Worm (Caenorhabditis elegans) whole organism, L4 larva: ENCODE results near the gene sre-43.

Source experiments
- D1046.2 ChIP-seq: fragments of 200-800 bp; sonication (Bioruptor generic); IDR thresholded peaks from 2 replicates; pipeline ENCODE4 v1.3.6; 2022; ENCODE audit warnings: missing genetic modification characterization, missing compliant biosample characterization
- R02D3.7 ChIP-seq: fragments of 150-350 bp; sonication (generic microtip); optimal IDR thresholded peaks from 3 replicates; lab custom pipeline; 2014; ENCODE audit warnings: missing biosample characterization, missing genetic modification characterization
- T20F7.1 ChIP-seq: fragments of 200-800 bp; sonication (Bioruptor generic); optimal IDR thresholded peaks from 2 replicates; lab custom pipeline; 2018; ENCODE audit warnings: mild to moderate bottlenecking, missing genetic modification characterization, missing compliant biosample characterization
- ZK337.2 ChIP-seq: fragments of 200-800 bp; sonication (Bioruptor generic); IDR thresholded peaks from 2 replicates; pipeline ENCODE4 v1.3.6; 2022; ENCODE audit warnings: missing genetic modification reagents, missing genetic modification characterization, missing compliant biosample characterization
- aha-1 ChIP-seq: fragments of 150-350 bp; peaks from one replicate; lab custom pipeline; 2014; ENCODE audit warnings: missing biosample characterization, missing genetic modification characterization
- attf-4 ChIP-seq: sonication (generic microtip); optimal IDR thresholded peaks from 3 replicates; lab custom pipeline; 2017; ENCODE audit warnings: missing biosample characterization, missing genetic modification characterization
- ceh-20 ChIP-seq: fragments of 200-800 bp; sonication (Bioruptor generic); IDR thresholded peaks from 2 replicates; pipeline ENCODE4 v1.3.6; 2022; ENCODE audit warnings: missing genetic modification reagents, missing genetic modification characterization, missing compliant biosample characterization
- ceh-28 ChIP-seq: fragments of 150-350 bp; optimal IDR thresholded peaks from 2 replicates; lab custom pipeline; 2014; ENCODE audit warnings: missing biosample characterization, missing genetic modification reagents, missing genetic modification characterization
- ceh-32 ChIP-seq: sonication (generic microtip); optimal IDR thresholded peaks from 2 replicates; lab custom pipeline; 2016; ENCODE audit warnings: mild to moderate bottlenecking, missing genetic modification characterization, missing compliant biosample characterization; ENCODE audit not compliant: poor library complexity
- dmd-6 ChIP-seq: fragments of 200-800 bp; sonication (Bioruptor generic); IDR thresholded peaks from 2 replicates; pipeline ENCODE4 v1.3.6; 2022; ENCODE audit warnings: missing genetic modification reagents, missing genetic modification characterization, missing compliant biosample characterization
- dmd-8 ChIP-seq: fragments of 200-800 bp; sonication (Bioruptor generic); IDR thresholded peaks from 2 replicates; pipeline ENCODE4 v1.3.6; 2022; ENCODE audit warnings: missing genetic modification characterization, missing compliant biosample characterization
- dve-1 ChIP-seq: sonication (generic microtip); optimal IDR thresholded peaks from 2 replicates; lab custom pipeline; 2017; ENCODE audit warnings: antibody characterized with exemption, mild to moderate bottlenecking, missing genetic modification characterization, missing compliant biosample characterization; ENCODE audit not compliant: insufficient read depth
- fkh-10 ChIP-seq: fragments of 150-350 bp; optimal IDR thresholded peaks from 2 replicates; lab custom pipeline; 2014; ENCODE audit warnings: missing biosample characterization, missing genetic modification reagents, missing genetic modification characterization
- hmg-1.1 ChIP-seq: fragments of 200-800 bp; sonication (Bioruptor generic); IDR thresholded peaks from 2 replicates; pipeline ENCODE4 v1.3.6; 2022; ENCODE audit warnings: missing genetic modification reagents, missing genetic modification characterization, missing compliant biosample characterization
- jun-1 ChIP-seq: fragments of 150-350 bp; optimal IDR thresholded peaks from 2 replicates; lab custom pipeline; 2014; ENCODE audit warnings: missing biosample characterization, missing genetic modification reagents, missing genetic modification characterization
- mdt-29 ChIP-seq: fragments of 200-800 bp; sonication (Bioruptor generic); IDR thresholded peaks from 2 replicates; pipeline ENCODE4 v1.3.6; 2022; ENCODE audit warnings: missing genetic modification reagents, missing genetic modification characterization, missing compliant biosample characterization
- nhr-10 ChIP-seq: fragments of 150-350 bp; optimal IDR thresholded peaks from 2 replicates; lab custom pipeline; 2014; ENCODE audit warnings: missing biosample characterization, missing genetic modification characterization
- nhr-42 ChIP-seq: fragments of 200-800 bp; sonication (Bioruptor generic); IDR thresholded peaks from 2 replicates; pipeline ENCODE4 v1.3.6; 2022; ENCODE audit warnings: missing genetic modification characterization, missing compliant biosample characterization
- nhr-77 ChIP-seq: fragments of 150-350 bp; optimal IDR thresholded peaks from 2 replicates; lab custom pipeline; 2014; ENCODE audit warnings: missing biosample characterization, missing genetic modification characterization
- set-16 ChIP-seq: fragments of 200-800 bp; sonication (Bioruptor generic); IDR thresholded peaks from 2 replicates; pipeline ENCODE4 v1.3.6; 2022; ENCODE audit warnings: missing genetic modification reagents, missing genetic modification characterization, missing compliant biosample characterization
- snpc-1.2 ChIP-seq: fragments of 200-800 bp; sonication (Bioruptor generic); IDR thresholded peaks from 2 replicates; pipeline ENCODE4 v1.3.6; 2022; ENCODE audit warnings: missing genetic modification reagents, missing genetic modification characterization, missing compliant biosample characterization
- snpc-4 ChIP-seq: fragments of 150-350 bp; optimal IDR thresholded peaks from 2 replicates; lab custom pipeline; 2014; ENCODE audit warnings: missing biosample characterization, missing genetic modification characterization
- spr-1 ChIP-seq: sonication (generic microtip); optimal IDR thresholded peaks from 2 replicates; lab custom pipeline; 2016; ENCODE audit warnings: mild to moderate bottlenecking, missing genetic modification characterization, missing compliant biosample characterization
- spr-3 ChIP-seq: fragments of 200-800 bp; sonication (Bioruptor generic); optimal IDR thresholded peaks from 2 replicates; lab custom pipeline; 2018; ENCODE audit warnings: mild to moderate bottlenecking, missing genetic modification characterization, missing compliant biosample characterization
- tra-1 ChIP-seq: fragments of 200-800 bp; sonication (Bioruptor generic); IDR thresholded peaks from 2 replicates; pipeline ENCODE4 v1.3.6; 2022; ENCODE audit warnings: missing genetic modification reagents, missing genetic modification characterization, missing compliant biosample characterization
- unc-130 ChIP-seq: sonication (generic microtip); optimal IDR thresholded peaks from 2 replicates; lab custom pipeline; 2016; ENCODE audit warnings: missing genetic modification reagents, missing genetic modification characterization, missing compliant biosample characterization
- unc-39 ChIP-seq: sonication (generic microtip); optimal IDR thresholded peaks from 2 replicates; lab custom pipeline; 2017; ENCODE audit warnings: missing biosample characterization, missing genetic modification characterization
- unc-62 ChIP-seq, 3 experiments: fragments of 150-350 bp in 1 of 3; sonication (generic microtip); optimal IDR thresholded peaks in 2 of 3; peaks in 1 of 3; 1 replicate in 1 of 3; 2 replicates in 2 of 3; lab custom pipeline; 2014 to 2017; ENCODE audit warnings: missing biosample characterization in 3 of 3, missing genetic modification characterization in 3 of 3, missing genetic modification reagents in 3 of 3, missing genotype in 1 of 3
- zip-11 ChIP-seq: fragments of 200-800 bp; sonication (Bioruptor generic); IDR thresholded peaks from 2 replicates; pipeline ENCODE4 v1.3.6; 2022; ENCODE audit warnings: missing genetic modification characterization, missing compliant biosample characterization
- ztf-11 ChIP-seq: fragments of 150-350 bp; optimal IDR thresholded peaks from 2 replicates; lab custom pipeline; 2014; ENCODE audit warnings: missing biosample characterization, missing genetic modification characterization

sre-43 gene

DNA sequence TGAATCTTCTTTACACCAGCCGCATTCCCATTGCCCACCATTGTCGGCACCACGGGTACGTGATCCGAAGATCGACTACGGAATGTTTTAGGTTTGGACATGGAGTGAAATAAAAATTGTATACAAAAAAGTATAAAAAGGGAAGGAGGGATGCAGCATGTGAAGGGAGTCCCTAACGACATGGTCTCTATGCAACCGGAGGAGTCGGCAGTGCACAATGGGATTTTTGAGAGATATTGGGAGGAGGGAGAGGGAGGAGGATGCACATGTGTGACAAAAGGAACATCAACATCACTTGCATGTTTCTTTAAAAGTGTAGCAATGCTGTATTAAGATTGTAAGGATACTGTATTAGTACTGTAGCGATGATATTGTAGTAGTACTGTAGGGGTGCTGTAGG, 29.3 kb downstream of the sre-43 start, which contains the start of gene W07G1.1:
Gene W07G1.1 (minus strand): TSS at position 101 of the 400 bp plus-strand sequence.
- TF ChIP-seq unc-62 (GFP tag; optimal IDR thresholded peaks at IDR 0.05 in 1 of 2; lab: Kevin White, UChicago) (peak in 1 of 2 experiments; percentile 15), unc-62 (tag; optimal IDR thresholded peaks at IDR 0.05; lab: Kevin White, UChicago) (no peak), snpc-4 (tag; lab: Kevin White, UChicago) (no peak)

DNA sequence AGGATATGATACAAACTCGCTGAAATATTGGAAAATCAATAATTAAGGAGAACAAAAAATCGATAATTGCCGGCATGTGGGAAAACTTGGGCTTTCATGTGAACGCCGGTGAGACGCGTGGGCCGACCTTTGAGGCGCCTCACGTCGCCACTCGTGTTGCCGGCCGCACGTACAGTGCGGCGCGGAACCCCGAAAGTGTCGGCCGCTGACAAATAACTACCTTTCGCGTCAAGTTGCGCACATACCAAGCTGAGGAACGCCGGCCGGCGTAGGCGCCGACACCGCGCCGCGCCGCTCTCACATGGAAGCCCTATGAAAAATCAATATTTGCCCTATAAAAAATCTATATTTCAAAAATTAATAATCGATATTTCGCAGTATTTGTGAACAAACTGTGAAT, 30.6 kb downstream of the sre-43 start:
- TF ChIP-seq D1046.2 (GFP tag; lab: Robert Waterston, UW) (peak; percentile 52; the same call in 1 of the 2 replicates), ceh-20 (GFP tag; lab: Robert Waterston, UW) (no peak), set-16 (GFP tag; lab: Robert Waterston, UW) (peak; percentile 82), jun-1 (no peak), unc-62 (GFP tag; optimal IDR thresholded peaks at IDR 0.05 in 1 of 2; lab: Kevin White, UChicago) (peak in 1 of 2 experiments; percentile 18), unc-62 (tag; optimal IDR thresholded peaks at IDR 0.05; lab: Kevin White, UChicago) (no peak), nhr-42 (GFP tag; lab: Robert Waterston, UW) (peak; percentile 11; the same call in 1 of the 2 replicates), ceh-28 (tag; lab: Kevin White, UChicago) (peak; percentile 47)

DNA sequence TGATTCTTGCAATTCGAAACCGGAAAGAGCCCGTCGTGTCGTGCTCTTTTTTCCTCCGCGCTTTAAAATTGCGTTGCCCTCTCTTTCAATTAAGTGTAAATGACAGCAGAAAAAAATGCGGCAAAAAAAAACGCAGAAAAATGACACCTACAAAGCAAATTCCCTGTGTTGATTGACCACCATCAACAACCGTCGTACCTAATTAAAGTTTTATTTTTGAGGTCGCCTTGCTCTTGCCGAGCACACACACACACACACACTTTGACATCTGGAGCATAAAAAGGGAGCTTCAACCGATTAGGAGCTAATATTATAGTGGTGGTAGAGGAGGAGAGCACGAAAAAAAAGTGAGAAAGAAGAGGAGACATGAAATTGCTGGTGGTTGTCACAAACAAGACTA, 33.0 kb downstream of the sre-43 start:
- TF ChIP-seq dmd-6 (no peak), unc-62 (GFP tag; optimal IDR thresholded peaks at IDR 0.05 in 1 of 2; lab: Kevin White, UChicago) (peak in 1 of 2 experiments; percentile 23), unc-62 (tag; optimal IDR thresholded peaks at IDR 0.05; lab: Kevin White, UChicago) (no peak), aha-1 (peak; percentile 90)

DNA sequence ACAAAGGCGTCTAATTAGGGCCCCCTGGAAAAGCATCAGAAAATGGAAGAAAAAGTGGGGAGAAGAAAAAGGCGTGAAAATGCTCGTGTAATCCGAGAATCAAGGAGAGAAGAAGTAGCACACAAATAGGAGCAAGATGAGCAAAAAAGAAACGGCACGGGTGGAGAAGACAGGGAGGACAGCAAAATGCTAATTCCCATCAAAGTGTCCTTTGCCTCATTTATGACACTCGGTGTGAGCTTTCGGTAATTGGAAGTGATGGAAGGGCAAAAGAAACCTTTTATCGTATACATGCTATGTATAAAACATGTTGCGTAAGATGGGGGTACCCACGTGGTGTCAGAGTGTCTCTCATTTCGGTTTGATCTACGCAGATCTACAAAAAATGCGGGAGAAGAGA, 35.3 kb downstream of the sre-43 start:
- TF ChIP-seq ceh-32 (tag; lab: Kevin White, UChicago) (no peak), ZK337.2 (GFP tag; lab: Robert Waterston, UW) (no peak), hmg-1.1 (GFP tag; lab: Robert Waterston, UW) (no peak), unc-39 (tag; lab: Kevin White, UChicago) (no peak), nhr-10 (tag; lab: Kevin White, UChicago) (no peak), aha-1 (peak; percentile 9), spr-1 (no peak)

DNA sequence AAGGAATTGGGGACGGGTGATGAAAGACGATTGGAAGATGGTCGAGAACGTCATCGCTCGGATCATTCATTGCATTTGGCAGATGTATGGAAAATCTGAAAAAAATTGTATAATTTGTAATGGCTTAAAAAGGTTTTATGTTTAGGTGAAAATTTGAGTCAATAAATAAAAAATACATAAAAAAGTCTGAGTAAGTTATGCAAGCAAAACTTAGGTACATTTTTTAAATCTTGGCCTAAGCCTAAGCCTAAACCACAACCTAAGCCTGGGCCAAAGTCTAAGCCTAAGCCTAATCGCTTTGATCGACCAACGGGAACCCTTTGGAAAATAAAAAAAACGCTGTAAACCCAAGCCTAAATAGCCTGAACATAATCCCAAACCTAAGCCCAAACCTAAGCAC, 36.9 kb downstream of the sre-43 start, which contains the start of gene hot-3:
Gene hot-3 (minus strand): TSS at position 101 of the 400 bp plus-strand sequence.
- no peak for TF ChIP-seq attf-4 (tag; lab: Kevin White, UChicago)

DNA sequence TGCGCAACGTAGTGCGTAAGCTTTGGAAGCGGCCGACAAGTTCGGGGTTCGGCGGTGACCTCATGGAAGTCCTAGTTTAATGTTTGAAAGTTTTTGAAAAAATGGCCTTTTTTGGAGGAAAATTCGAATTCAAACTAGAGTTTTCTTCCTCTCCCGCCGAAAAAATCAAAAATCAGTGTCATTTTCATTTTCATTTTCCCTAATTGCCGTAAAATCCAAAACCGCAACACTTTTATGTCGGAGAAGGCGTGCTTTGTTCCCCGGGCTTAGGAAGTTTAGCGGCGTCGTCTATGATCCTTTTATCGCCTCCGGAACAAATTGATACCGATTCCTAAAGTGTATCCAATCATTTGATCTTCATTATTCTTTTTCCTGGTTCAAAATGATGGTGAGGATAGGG, 44.0 kb downstream of the sre-43 start, which contains the start of gene mltn-5:
Gene mltn-5 (plus strand): TSS at position 301 of the 400 bp plus-strand sequence.
- TF ChIP-seq tra-1: no peak
- TF ChIP-seq snpc-1.2 (GFP tag; lab: Robert Waterston, UW): no peak
- TF ChIP-seq mdt-29 (GFP tag; lab: Robert Waterston, UW): no peak
- TF ChIP-seq spr-3 (GFP tag; lab: Kevin White, UChicago): no peak
- TF ChIP-seq ztf-11: no peak
- no peak for TF ChIP-seq fkh-10 (GFP tag; lab: Kevin White, UChicago)
- no peak for TF ChIP-seq R02D3.7 (tag; lab: Kevin White, UChicago)
- no peak for TF ChIP-seq nhr-77 (tag; lab: Kevin White, UChicago)
- no peak for TF ChIP-seq zip-11 (GFP tag; lab: Robert Waterston, UW)
- no peak for TF ChIP-seq spr-1
- no peak for TF ChIP-seq T20F7.1
- TF ChIP-seq dmd-8 (GFP tag; lab: Robert Waterston, UW): no peak
- no peak for TF ChIP-seq ceh-20 (GFP tag; lab: Robert Waterston, UW)
- no peak for TF ChIP-seq unc-39 (tag; lab: Kevin White, UChicago)
- TF ChIP-seq hmg-1.1 (GFP tag; lab: Robert Waterston, UW): no peak
- TF ChIP-seq unc-130: no peak
- TF ChIP-seq dve-1 (tag; lab: Kevin White, UChicago): no peak
- TF ChIP-seq ceh-32 (tag; lab: Kevin White, UChicago): no peak
- TF ChIP-seq, all 104 proteins: peak for 0
